Fruit fly (Drosophila melanogaster) whole organism, prepupa: ENCODE measurements around the gene Acsx1L.

ENCODE experiments used
- CG15336 ChIP-seq: fragments of 200-800 bp; sonication (Bioruptor generic); IDR thresholded peaks from 2 replicates; pipeline ENCODE4 v1.3.6; 2022; ENCODE audit warnings: missing biosample characterization, missing genetic modification characterization
- OdsH ChIP-seq: fragments of 200-800 bp; sonication (Bioruptor generic); optimal IDR thresholded peaks from 3 replicates; lab custom pipeline; 2016; ENCODE audit warnings: missing biosample characterization, missing genetic modification characterization
- lz ChIP-seq: fragments of 200-800 bp; sonication (Bioruptor generic); optimal IDR thresholded peaks from 3 replicates; lab custom pipeline; 2016; ENCODE audit warnings: missing biosample characterization, missing genetic modification characterization
- net ChIP-seq: fragments of 200-800 bp; sonication (Bioruptor generic); optimal IDR thresholded peaks from 3 replicates; lab custom pipeline; 2016; ENCODE audit warnings: missing biosample characterization, missing genetic modification characterization
- spab ChIP-seq: fragments of 200-800 bp; sonication (Bioruptor generic); optimal IDR thresholded peaks from 2 replicates; lab custom pipeline; 2017; ENCODE audit warnings: missing biosample characterization, mild to moderate bottlenecking, missing genetic modification characterization, missing genetic modification reagents

DNA sequence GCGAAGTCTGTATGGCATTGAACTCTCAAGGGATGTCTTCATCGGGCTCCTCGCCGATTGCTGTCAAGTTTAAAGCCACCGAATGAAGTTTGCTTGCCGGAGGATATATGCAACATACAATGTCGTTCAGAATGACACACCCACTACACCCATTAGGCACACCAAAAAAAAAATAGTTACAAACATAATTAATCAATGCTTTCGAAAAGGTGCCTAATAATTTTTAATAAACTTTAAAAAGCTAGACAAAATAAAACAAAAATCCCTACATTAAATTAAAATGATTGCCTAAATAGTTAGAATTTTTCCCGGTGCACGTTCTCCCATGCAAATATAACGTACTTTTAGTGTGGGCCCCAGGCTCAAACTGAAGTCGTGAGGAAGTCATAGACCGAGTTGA lies 39.4 kb upstream of the Acsx1L start:
- TF ChIP-seq CG15336 (GFP tag; lab: Robert Waterston, UW) (0 out of 2 replicates have a peak, but pooled peaks have one; percentile 28), OdsH (peak; percentile 5), spab (GFP tag; lab: Kevin White, UChicago) (no peak), lz (no peak), net (GFP tag; lab: Kevin White, UChicago) (no peak)
